Fruit fly (Drosophila melanogaster): ENCODE measurements around the gene CG7488.

The CG7488 gene

DNA sequence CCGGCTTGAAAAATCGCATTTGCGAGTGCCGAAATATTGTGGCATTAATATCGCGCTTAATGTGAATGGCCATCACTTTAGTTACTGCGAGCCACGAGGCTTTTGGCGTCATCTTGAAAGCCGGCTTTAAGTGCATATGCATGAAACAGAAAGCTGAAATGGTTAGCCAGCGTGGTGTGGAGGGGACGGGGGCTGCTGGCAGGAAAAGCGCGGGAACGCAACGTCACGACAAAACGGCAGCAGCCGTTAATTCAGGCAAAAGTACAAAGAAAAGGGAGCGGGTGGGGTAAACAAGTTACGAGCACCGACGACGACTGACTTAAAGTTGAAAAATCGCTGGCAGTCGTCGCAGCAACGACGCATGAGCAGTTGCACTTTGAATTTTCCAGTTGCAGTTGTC lies 20.0 kb downstream of the CG7488 start:
- no peak for TF ChIP-seq D1 (tag; optimal IDR thresholded peaks at IDR 0.05)
- no peak for TF ChIP-seq gl (tag; optimal IDR thresholded peaks at IDR 0.05)
- TF ChIP-seq Ets98B (GFP tag; IDR thresholded peaks at IDR 0.05) = no peak
- peak; percentile 10; the same call in 1 of the 3 replicates for TF ChIP-seq CG4496 (GFP tag; IDR thresholded peaks at IDR 0.05)
- no peak for TF ChIP-seq CG8159 (tag; optimal IDR thresholded peaks at IDR 0.05)

DNA sequence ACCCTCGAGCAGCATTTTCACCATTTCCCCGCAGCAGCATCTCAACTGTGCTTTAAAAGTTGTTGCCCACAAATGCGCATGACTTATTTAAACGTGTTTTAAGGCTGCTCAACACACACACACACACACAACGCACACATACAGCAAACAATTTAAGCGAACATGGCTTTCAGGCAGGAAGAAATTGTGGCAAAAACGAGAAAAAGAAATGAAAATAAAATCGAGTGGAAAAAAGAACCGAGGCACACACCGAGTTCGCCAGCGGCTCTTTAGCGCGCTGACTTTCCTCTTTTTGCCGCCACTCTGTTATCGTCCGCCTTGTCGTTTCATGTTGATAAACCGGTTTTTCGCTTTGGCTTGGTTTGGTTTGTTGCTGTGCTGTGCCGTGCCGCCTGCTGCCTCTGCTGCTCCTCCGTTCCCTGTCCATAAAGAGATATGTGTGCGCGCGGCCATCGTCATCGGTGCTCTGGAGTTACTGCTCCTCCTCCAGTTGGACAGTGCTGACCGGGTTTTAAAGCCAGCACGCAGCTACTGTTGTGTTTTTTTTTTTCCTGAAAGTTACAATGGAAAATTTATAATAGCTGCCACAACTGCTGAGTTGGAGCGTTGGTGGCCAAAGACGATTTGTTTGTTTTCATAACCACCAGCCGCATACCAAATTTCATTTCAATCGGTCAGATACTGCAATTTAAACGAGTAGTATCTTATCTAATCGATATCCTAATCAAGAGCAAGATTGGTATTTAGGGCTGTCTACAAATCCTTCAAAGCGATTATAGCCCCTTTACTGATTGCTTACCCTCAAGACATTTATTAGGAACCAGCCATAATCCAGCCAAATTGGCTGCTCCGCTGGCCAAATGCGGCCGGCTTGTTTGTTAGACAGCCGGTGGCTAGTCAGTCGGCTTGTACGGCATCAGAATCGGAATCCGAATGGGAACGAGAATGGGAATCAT lies 20.7 kb downstream of the CG7488 start:
- TF ChIP-seq CG4496 (GFP tag; IDR thresholded peaks at IDR 0.05) (peak; percentile 67; the same call in 2 of the 3 replicates), CG17806 (tag; optimal IDR thresholded peaks at IDR 0.05) (no peak), D1 (tag; optimal IDR thresholded peaks at IDR 0.05) (no peak), CG10348 (GFP tag; IDR thresholded peaks at IDR 0.05) (no peak), EcR (GFP tag; optimal IDR thresholded peaks at IDR 0.05) (peak; percentile 85), CG14655 (GFP tag; optimal IDR thresholded peaks at IDR 0.05) (peak; percentile 26), Pif1A (GFP tag; optimal IDR thresholded peaks at IDR 0.05) (no peak), CG9948 (tag; optimal IDR thresholded peaks at IDR 0.05) (no peak), CG15710 (tag; optimal IDR thresholded peaks at IDR 0.05) (no peak), CG8301 (tag; optimal IDR thresholded peaks at IDR 0.05) (peak; percentile 2), CG32121 (GFP tag; IDR thresholded peaks at IDR 0.05) (peak; percentile 38; the same call in 1 of the 2 replicates), CG8159 (tag; optimal IDR thresholded peaks at IDR 0.05) (peak; percentile 5), rn (GFP tag; IDR thresholded peaks at IDR 0.05) (no peak), fd96Ca (GFP tag; IDR thresholded peaks at IDR 0.05) (no peak), gl (tag; optimal IDR thresholded peaks at IDR 0.05) (peak; percentile 71), Pif1B (GFP tag; optimal IDR thresholded peaks at IDR 0.05) (no peak), CG12605 (GFP tag; IDR thresholded peaks at IDR 0.05) (peak; percentile 47; the same call in 1 of the 2 replicates), CG34367 (tag; optimal IDR thresholded peaks at IDR 0.05) (peak; percentile 1), CG13204 (GFP tag; optimal IDR thresholded peaks at IDR 0.05) (peak; percentile 94), Ets98B (GFP tag; IDR thresholded peaks at IDR 0.05) (0 out of 2 replicates have a peak, but pooled peaks have one; percentile 17), Snoo (tag; optimal IDR thresholded peaks at IDR 0.05) (no peak)

DNA sequence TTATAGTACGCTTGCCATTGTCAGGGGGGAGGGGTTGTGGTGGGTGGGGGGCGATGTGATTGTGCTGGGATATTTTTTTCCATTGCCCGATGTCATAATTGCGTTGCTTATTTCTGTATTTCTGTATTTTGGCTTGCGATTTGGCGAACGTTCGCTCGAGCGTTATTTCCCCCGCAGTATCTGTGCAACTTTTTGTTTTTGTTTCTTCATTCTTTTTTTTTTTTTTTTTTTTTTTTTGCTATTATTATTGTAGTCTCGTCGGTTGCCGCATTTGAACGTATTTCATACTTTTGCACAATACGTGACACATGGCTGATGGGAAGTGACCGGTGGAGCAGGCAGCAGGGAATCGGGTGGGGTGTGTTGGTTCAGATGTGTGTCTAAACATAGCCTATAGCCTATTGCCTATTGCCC lies 22.2 kb downstream of the CG7488 start:
- TF ChIP-seq CG12605 (GFP tag; IDR thresholded peaks at IDR 0.05) (peak; percentile 78), CG32121 (GFP tag; IDR thresholded peaks at IDR 0.05) (peak; percentile 50; the same call in 1 of the 2 replicates), Ets98B (GFP tag; IDR thresholded peaks at IDR 0.05) (peak; percentile 59; the same call in 1 of the 2 replicates), CG13204 (GFP tag; optimal IDR thresholded peaks at IDR 0.05) (no peak)

DNA sequence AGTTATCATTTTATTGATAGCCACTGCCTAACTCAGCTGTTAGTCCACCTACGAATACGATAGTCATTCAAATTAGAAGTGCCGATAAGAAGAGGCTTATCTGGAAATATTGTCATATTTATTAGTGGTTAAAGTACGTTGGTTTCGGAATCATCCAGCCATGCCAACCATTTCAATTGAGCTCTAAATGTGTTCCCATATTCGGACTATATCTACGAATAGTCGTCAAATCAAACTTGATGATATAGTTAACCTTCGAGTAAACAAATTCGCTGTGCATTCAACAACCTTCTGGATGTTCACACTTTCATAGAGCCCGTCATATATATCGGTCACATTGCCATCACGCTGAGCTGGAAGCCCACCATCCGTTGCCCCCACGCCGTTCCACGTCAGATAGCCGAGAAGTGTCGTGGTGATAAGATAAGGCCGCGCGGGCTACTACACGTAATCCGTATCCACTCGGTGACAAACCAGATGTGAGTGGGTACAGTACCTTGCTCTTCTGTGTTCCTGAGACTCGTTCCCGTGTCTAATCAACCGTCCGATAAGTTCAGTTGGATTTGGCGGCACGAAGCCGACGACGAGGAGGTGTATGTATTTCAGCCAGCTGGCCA lies 23.0 kb downstream of the CG7488 start:
- no peak for TF ChIP-seq CG8159 (tag; optimal IDR thresholded peaks at IDR 0.05)
- no peak for TF ChIP-seq CG8301 (tag; optimal IDR thresholded peaks at IDR 0.05)
- TF ChIP-seq Pif1A (GFP tag; optimal IDR thresholded peaks at IDR 0.05) = no peak
- TF ChIP-seq fd96Ca (GFP tag; IDR thresholded peaks at IDR 0.05) = no peak
- peak; percentile 5 for TF ChIP-seq CG13204 (GFP tag; optimal IDR thresholded peaks at IDR 0.05)
- TF ChIP-seq EcR (GFP tag; optimal IDR thresholded peaks at IDR 0.05) = peak; percentile 78

DNA sequence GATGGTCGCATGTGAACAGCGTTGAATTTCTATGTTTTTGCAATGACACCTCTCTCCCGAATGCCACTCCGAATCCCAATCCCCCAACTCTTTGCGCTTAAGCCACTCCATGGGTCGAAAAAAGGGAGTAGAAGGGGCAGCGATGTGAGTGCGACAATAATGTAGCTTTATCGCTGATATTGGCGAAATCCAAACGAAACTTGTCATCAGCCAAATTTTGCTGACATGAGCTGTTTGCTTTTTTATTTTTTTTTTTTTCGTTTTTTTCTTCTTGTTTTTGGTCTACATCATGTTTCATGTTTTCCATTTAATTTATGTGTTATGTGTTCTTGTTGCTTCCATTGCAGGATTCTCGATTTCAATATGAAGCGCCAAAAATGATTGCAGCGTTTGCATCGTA lies 23.6 kb downstream of the CG7488 start:
- TF ChIP-seq CG17806 (tag; optimal IDR thresholded peaks at IDR 0.05) (no peak), D1 (tag; optimal IDR thresholded peaks at IDR 0.05) (no peak), Pif1B (GFP tag; optimal IDR thresholded peaks at IDR 0.05) (no peak)

DNA sequence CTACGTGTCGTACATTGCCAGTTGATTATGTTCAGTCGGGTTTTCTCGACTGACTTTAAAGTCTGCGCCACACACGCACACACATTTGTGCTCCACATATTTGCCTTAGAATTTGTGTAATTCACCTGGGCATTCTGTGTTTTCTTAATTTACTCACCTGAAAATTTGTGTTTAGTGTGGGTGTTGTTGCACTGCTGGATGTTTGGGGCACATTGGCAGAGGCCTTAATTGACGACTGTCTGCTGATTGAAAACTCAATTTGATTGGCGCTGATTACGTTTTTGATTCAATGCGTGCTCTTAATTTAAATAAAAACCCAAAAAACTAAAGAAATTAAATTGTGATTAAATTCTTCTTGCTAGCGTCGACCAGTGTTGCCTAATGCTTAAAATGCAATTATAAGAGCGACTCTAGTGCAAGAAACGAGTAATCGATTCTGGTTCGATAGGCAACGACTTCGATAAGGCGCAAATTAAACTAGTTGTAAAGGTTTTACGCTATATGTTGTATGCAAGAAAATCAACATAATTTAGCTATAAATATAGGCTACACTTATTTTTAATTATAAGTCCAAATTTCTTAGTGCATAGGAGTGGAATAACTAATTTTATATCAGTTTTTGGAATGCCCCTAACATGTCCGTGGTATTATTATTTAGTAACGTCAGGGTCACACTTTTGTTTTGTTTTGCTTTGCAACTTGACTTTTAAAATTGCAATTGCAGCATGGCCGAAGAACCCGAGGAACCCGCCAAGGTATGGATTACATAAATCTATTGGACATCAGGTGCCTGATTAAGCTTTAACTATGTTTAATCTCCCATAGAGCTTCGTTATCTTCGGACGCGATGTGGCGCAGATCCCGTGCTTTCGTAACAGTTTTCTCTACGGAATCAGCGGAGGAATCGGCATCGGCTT lies 35.1 kb downstream of the CG7488 start, which contains the start of the genes CG46281 and CG46280:
Gene CG46281 (minus strand): TSS at position 51 of the 917 bp plus-strand sequence.
Gene CG46280 (minus strand): TSS at position 403 of the 917 bp plus-strand sequence.
- no peak for TF ChIP-seq CG4496 (GFP tag; IDR thresholded peaks at IDR 0.05)
- no peak for TF ChIP-seq rn (GFP tag; IDR thresholded peaks at IDR 0.05)
- TF ChIP-seq CG8159 (tag; optimal IDR thresholded peaks at IDR 0.05) = no peak
- TF ChIP-seq CG17806 (tag; optimal IDR thresholded peaks at IDR 0.05) = no peak
- no peak for TF ChIP-seq Pif1B (GFP tag; optimal IDR thresholded peaks at IDR 0.05)
- no peak for TF ChIP-seq EcR (GFP tag; optimal IDR thresholded peaks at IDR 0.05)
- no peak for TF ChIP-seq Snoo (tag; optimal IDR thresholded peaks at IDR 0.05)
- no peak for TF ChIP-seq CG14655 (GFP tag; optimal IDR thresholded peaks at IDR 0.05)
- TF ChIP-seq CG32121 (GFP tag; IDR thresholded peaks at IDR 0.05) = no peak
- no peak for TF ChIP-seq CG10348 (GFP tag; IDR thresholded peaks at IDR 0.05)
- TF ChIP-seq CG13204 (GFP tag; optimal IDR thresholded peaks at IDR 0.05) = no peak
- TF ChIP-seq Pif1A (GFP tag; optimal IDR thresholded peaks at IDR 0.05) = no peak
